Fruit fly (Drosophila melanogaster): Measurements from ENCODE around the gene CRMP.
A peak's percentile ranks its signal among the peaks of the same experiment; 100 is the strongest.

Gene CRMP

DNA sequence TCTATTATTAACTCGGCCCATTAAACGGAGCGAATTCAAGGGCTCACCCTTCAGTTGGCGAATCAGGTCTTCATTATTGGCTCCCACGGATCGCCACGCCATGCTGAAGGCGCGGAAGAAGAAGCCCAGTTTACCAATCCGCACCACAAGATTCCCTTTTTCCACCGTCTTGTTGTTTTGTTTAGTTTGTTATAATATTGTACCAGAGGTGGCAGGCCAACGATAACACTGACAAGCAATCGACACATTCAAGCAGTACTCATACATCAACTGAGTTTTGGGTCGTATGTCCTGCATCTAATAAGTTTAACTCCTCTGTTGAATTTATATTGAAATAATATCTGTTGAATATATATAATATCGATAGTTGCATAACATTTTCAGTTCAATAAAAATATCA, 16.8 kb upstream of the CRMP start, which contains the start of gene Pcmt (continued):
- no peak for TF ChIP-seq CG13775 (GFP tag; optimal IDR thresholded peaks at IDR 0.05)
- no peak for TF ChIP-seq CG4282 (GFP tag; optimal IDR thresholded peaks at IDR 0.05)
- no peak for TF ChIP-seq chm (GFP tag; IDR thresholded peaks at IDR 0.05)
- no peak for TF ChIP-seq ase (GFP tag; IDR thresholded peaks at IDR 0.05)
- TF ChIP-seq Optix (GFP tag; IDR thresholded peaks at IDR 0.05) = no peak
- no peak for TF ChIP-seq en (GFP tag; optimal IDR thresholded peaks at IDR 0.05)
- no peak for TF ChIP-seq CG10654 (GFP tag; optimal IDR thresholded peaks at IDR 0.05)
- no peak for TF ChIP-seq CG10209 (GFP tag; optimal IDR thresholded peaks at IDR 0.05)
- TF ChIP-seq CG4617 (GFP tag; optimal IDR thresholded peaks at IDR 0.05; ENCODE audit: borderline replicate concordance) = no peak
- TF ChIP-seq unc-4 (GFP tag; IDR thresholded peaks at IDR 0.05; ENCODE audit: partially characterized antibody) = 0 out of 2 replicates have a peak, but pooled peaks have one; percentile 32
- TF ChIP-seq Hand (GFP tag; optimal IDR thresholded peaks at IDR 0.05) = no peak
- TF ChIP-seq Pdp1 (GFP tag; optimal IDR thresholded peaks at IDR 0.05) = no peak
- TF ChIP-seq Atf3 (GFP tag; optimal IDR thresholded peaks at IDR 0.05) = no peak
- TF ChIP-seq CG17385 (GFP tag; optimal IDR thresholded peaks at IDR 0.05) = no peak
- peak; percentile 25; the same call in 2 of the 3 replicates for TF ChIP-seq row (GFP tag; IDR thresholded peaks at IDR 0.05)
- TF ChIP-seq pho (GFP tag; optimal IDR thresholded peaks at IDR 0.05) = no peak
- TF ChIP-seq E2f2 (GFP tag; IDR thresholded peaks at IDR 0.05) = peak; percentile 29
- no peak for TF ChIP-seq HmgD (GFP tag; optimal IDR thresholded peaks at IDR 0.05)
- no peak for TF ChIP-seq tin (GFP tag; optimal IDR thresholded peaks at IDR 0.05)
- no peak for TF ChIP-seq CG7786 (GFP tag; optimal IDR thresholded peaks at IDR 0.05)
- no peak for TF ChIP-seq Doc2 (GFP tag; IDR thresholded peaks at IDR 0.05)
- no peak for TF ChIP-seq bigmax (GFP tag; optimal IDR thresholded peaks at IDR 0.05)
- TF ChIP-seq CG15696 (tag; optimal IDR thresholded peaks at IDR 0.05) = no peak
- TF ChIP-seq Nf-YC (tag; optimal IDR thresholded peaks at IDR 0.05) = no peak
- peak; percentile 50 for TF ChIP-seq CG1603 (tag; optimal IDR thresholded peaks at IDR 0.05)
- TF ChIP-seq Taf1 (GFP tag; IDR thresholded peaks at IDR 0.05) = no peak
- TF ChIP-seq odd (GFP tag; optimal IDR thresholded peaks at IDR 0.05) = no peak
- no peak for TF ChIP-seq Stat92E (GFP tag; optimal IDR thresholded peaks at IDR 0.05)
- TF ChIP-seq CG4404 (GFP tag; IDR thresholded peaks at IDR 0.05) = no peak
- TF ChIP-seq CG34224 (GFP tag; IDR thresholded peaks at IDR 0.05; ENCODE audit: partially characterized antibody) = peak; percentile 24; the same call in 2 of the 3 replicates
- TF ChIP-seq B-H2 (GFP tag; optimal IDR thresholded peaks at IDR 0.05) = no peak
- TF ChIP-seq maf-S (GFP tag; optimal IDR thresholded peaks at IDR 0.05) = no peak
- TF ChIP-seq gem (tag; optimal IDR thresholded peaks at IDR 0.05) = no peak

DNA sequence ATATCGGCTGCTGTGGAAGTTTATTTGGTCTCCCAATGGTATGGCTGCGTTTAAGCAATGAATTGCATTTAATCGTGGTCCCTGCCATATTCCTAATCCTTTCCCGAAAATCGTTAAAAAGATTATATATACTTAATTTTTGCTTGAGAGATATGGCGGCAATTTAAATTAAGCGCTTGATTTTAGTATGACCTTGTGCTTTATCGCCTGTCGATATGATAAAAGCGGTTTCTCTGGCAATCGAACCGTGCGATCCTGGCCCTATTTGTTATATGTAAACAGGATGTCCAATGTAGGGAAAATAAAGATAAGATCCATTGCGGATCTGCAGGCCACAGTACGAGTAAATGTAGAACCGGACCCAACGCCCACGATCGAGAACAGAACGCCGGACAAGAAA, 16.1 kb upstream of the CRMP start, which contains the start of gene Snm1:
Gene Snm1 (plus strand): TSS at position 233 of the 400 bp plus-strand sequence.
- TF ChIP-seq CG34224 (GFP tag; IDR thresholded peaks at IDR 0.05; ENCODE audit: partially characterized antibody) = no peak
- no peak for TF ChIP-seq NC2β (GFP tag; optimal IDR thresholded peaks at IDR 0.05)
- no peak for TF ChIP-seq CG18011 (GFP tag; optimal IDR thresholded peaks at IDR 0.05)
- peak; percentile 45 for TF ChIP-seq Dref (GFP tag; IDR thresholded peaks at IDR 0.05)
- TF ChIP-seq CG1832 (GFP tag; optimal IDR thresholded peaks at IDR 0.05) = no peak
- no peak for TF ChIP-seq CG6854 (GFP tag; optimal IDR thresholded peaks at IDR 0.05)
- no peak for TF ChIP-seq Mes4 (GFP tag; optimal IDR thresholded peaks at IDR 0.05)
- TF ChIP-seq CG2116 (GFP tag; optimal IDR thresholded peaks at IDR 0.05) = peak; percentile 23
- no peak for TF ChIP-seq CG16815 (GFP tag; optimal IDR thresholded peaks at IDR 0.05)
- TF ChIP-seq Blimp-1 (GFP tag; optimal IDR thresholded peaks at IDR 0.05) = no peak
- TF ChIP-seq fd102C (GFP tag; optimal IDR thresholded peaks at IDR 0.05) = no peak
- TF ChIP-seq BEAF-32 (GFP tag; optimal IDR thresholded peaks at IDR 0.05) = peak; percentile 9
- TF ChIP-seq jumu (GFP tag; optimal IDR thresholded peaks at IDR 0.05) = no peak
- TF ChIP-seq her (GFP tag; optimal IDR thresholded peaks at IDR 0.05) = no peak
- no peak for TF ChIP-seq Taf1 (GFP tag; IDR thresholded peaks at IDR 0.05)
- no peak for TF ChIP-seq vnd (GFP tag; IDR thresholded peaks at IDR 0.05; ENCODE audit: partially characterized antibody)
- no peak for TF ChIP-seq B-H2 (GFP tag; optimal IDR thresholded peaks at IDR 0.05)
- no peak for TF ChIP-seq Hmr (GFP tag; optimal IDR thresholded peaks at IDR 0.05)
- TF ChIP-seq CG42726 (GFP tag; IDR thresholded peaks at IDR 0.05; ENCODE audit: partially characterized antibody) = no peak
- TF ChIP-seq pzg (GFP tag; optimal IDR thresholded peaks at IDR 0.05) = peak; percentile 7
- TF ChIP-seq crp (GFP tag; optimal IDR thresholded peaks at IDR 0.05) = no peak
